Fruit fly (Drosophila melanogaster) whole organism, embryonic: ENCODE measurements around the gene GstD11.

Source experiments
- Adf1 ChIP-seq: fragments of 200-800 bp; sonication (Bioruptor generic); IDR thresholded peaks from 2 replicates; pipeline ENCODE4 v1.3.6; 2022; ENCODE audit warnings: missing biosample characterization, missing genetic modification characterization
- Aef1 ChIP-seq: fragments of 200-800 bp; sonication (Bioruptor generic); IDR thresholded peaks from 3 replicates; pipeline ENCODE4 v1.3.6; 2022; ENCODE audit warnings: missing biosample characterization, missing genetic modification characterization
- Awh ChIP-seq: fragments of 200-800 bp; sonication (Bioruptor generic); IDR thresholded peaks from 2 replicates; pipeline ENCODE4, ENCODE4 v1.3.6; 2022; ENCODE audit warnings: missing biosample characterization, missing genetic modification characterization
- BtbVII ChIP-seq: fragments of 200-800 bp; sonication (Bioruptor generic); optimal IDR thresholded peaks from 3 replicates; lab custom pipeline; 2017; ENCODE audit warnings: missing biosample characterization, mild to moderate bottlenecking, missing genetic modification characterization
- CG10274 ChIP-seq: fragments of 200-800 bp; sonication (Bioruptor generic); optimal IDR thresholded peaks from 3 replicates; lab custom pipeline; 2017; ENCODE audit warnings: missing biosample characterization, mild to moderate bottlenecking, missing genetic modification characterization
- CG10462 ChIP-seq: fragments of 200-800 bp; sonication (Bioruptor generic); optimal IDR thresholded peaks from 2 replicates; lab custom pipeline; 2016; ENCODE audit warnings: missing biosample characterization, missing genetic modification characterization
- CG11695 ChIP-seq: fragments of 200-800 bp; sonication (Bioruptor generic); IDR thresholded peaks from 3 replicates; pipeline ENCODE4 v1.3.6; 2022; ENCODE audit warnings: missing biosample characterization, missing genetic modification characterization
- CG12744 ChIP-seq: fragments of 200-800 bp; sonication (Bioruptor generic); optimal IDR thresholded peaks from 2 replicates; lab custom pipeline; 2016; ENCODE audit warnings: missing biosample characterization, missing genetic modification characterization
- CG13123 ChIP-seq: fragments of 200-800 bp; sonication (Bioruptor generic); optimal IDR thresholded peaks from 2 replicates; lab custom pipeline; 2016; ENCODE audit warnings: missing biosample characterization, missing genetic modification characterization
- CG15479 ChIP-seq: fragments of 200-800 bp; sonication (Bioruptor generic); optimal IDR thresholded peaks from 3 replicates; lab custom pipeline; 2019; ENCODE audit warnings: missing biosample characterization, mild to moderate bottlenecking, missing genetic modification characterization, moderate library complexity
- CG16813 ChIP-seq: fragments of 200-800 bp; sonication (Bioruptor generic); IDR thresholded peaks from 3 replicates; pipeline ENCODE4 v1.3.6; 2022; ENCODE audit warnings: missing biosample characterization, missing genetic modification characterization; ENCODE audit not compliant: partially characterized antibody
- CG16815 ChIP-seq: fragments of 200-800 bp; sonication (Bioruptor generic); optimal IDR thresholded peaks from 3 replicates; lab custom pipeline; 2017; ENCODE audit warnings: missing biosample characterization, mild to moderate bottlenecking, missing genetic modification characterization
- CG16863 ChIP-seq: fragments of 200-800 bp; sonication (Bioruptor generic); optimal IDR thresholded peaks from 3 replicates; lab custom pipeline; 2016; ENCODE audit warnings: missing biosample characterization, missing genetic modification characterization
- CG17385 ChIP-seq: fragments of 200-800 bp; sonication (Bioruptor generic); optimal IDR thresholded peaks from 3 replicates; lab custom pipeline; 2018; ENCODE audit warnings: missing biosample characterization, mild to moderate bottlenecking, missing genetic modification characterization
- CG30020 ChIP-seq: fragments of 200-800 bp; optimal IDR thresholded peaks from 2 replicates; lab custom pipeline; 2019; ENCODE audit warnings: missing biosample characterization, mild to moderate bottlenecking, missing genetic modification characterization, moderate library complexity
- CG3065 ChIP-seq: fragments of 200-800 bp; sonication (Bioruptor generic); optimal IDR thresholded peaks from 2 replicates; lab custom pipeline; 2016; ENCODE audit warnings: missing biosample characterization, missing genetic modification characterization
- CG7928 ChIP-seq: fragments of 200-800 bp; sonication (Bioruptor generic); optimal IDR thresholded peaks from 2 replicates; lab custom pipeline; 2017; ENCODE audit warnings: missing biosample characterization, mild to moderate bottlenecking, missing genetic modification characterization
- CG8359 ChIP-seq: fragments of 200-800 bp; sonication (Bioruptor generic); optimal IDR thresholded peaks from 2 replicates; lab custom pipeline; 2017; ENCODE audit warnings: missing biosample characterization, mild to moderate bottlenecking, missing genetic modification characterization, borderline replicate concordance
- CG8388 ChIP-seq: fragments of 200-800 bp; sonication (Bioruptor generic); optimal IDR thresholded peaks from 2 replicates; lab custom pipeline; 2019; ENCODE audit warnings: missing biosample characterization, mild to moderate bottlenecking, missing genetic modification characterization, moderate library complexity
- CkIIα-i1 ChIP-seq: fragments of 200-800 bp; sonication (Bioruptor generic); IDR thresholded peaks from 2 replicates; pipeline ENCODE4 v1.3.6; 2022; ENCODE audit warnings: missing biosample characterization, missing genetic modification characterization
- CrebB ChIP-seq: fragments of 200-800 bp; sonication (Bioruptor generic); optimal IDR thresholded peaks from 3 replicates; lab custom pipeline; 2018; ENCODE audit warnings: missing biosample characterization, mild to moderate bottlenecking, missing genetic modification characterization
- Dip2 ChIP-seq: fragments of 200-800 bp; sonication (Bioruptor generic); IDR thresholded peaks from 2 replicates; pipeline ENCODE4 v1.3.6; 2022; ENCODE audit warnings: missing biosample characterization, missing genetic modification characterization
- Eip74EF ChIP-seq, 2 experiments: fragments of 200-800 bp in 1 of 2; fragments of >200 bp in 1 of 2; sonication (Bioruptor generic) in 1 of 2; optimal IDR thresholded peaks; 2 replicates each; lab custom pipeline; 2017 to 2019; ENCODE audit warnings: missing biosample characterization in 2 of 2, missing genetic modification characterization in 2 of 2, mild to moderate bottlenecking in 1 of 2, moderate library complexity in 1 of 2
- H15 ChIP-seq: fragments of 200-800 bp; sonication (Bioruptor generic); IDR thresholded peaks from 3 replicates; pipeline ENCODE4 v1.3.6; 2022; ENCODE audit warnings: missing biosample characterization, missing genetic modification characterization
- Oli ChIP-seq: fragments of 200-800 bp; sonication (Bioruptor generic); optimal IDR thresholded peaks from 2 replicates; lab custom pipeline; 2018; ENCODE audit warnings: missing biosample characterization, mild to moderate bottlenecking, missing genetic modification characterization, moderate library complexity
- Six4 ChIP-seq: fragments of 200-800 bp; sonication (Bioruptor generic); optimal IDR thresholded peaks from 2 replicates; lab custom pipeline; 2016; ENCODE audit warnings: missing biosample characterization, missing genetic modification characterization
- Sox102F ChIP-seq: fragments of 200-800 bp; sonication (Bioruptor generic); optimal IDR thresholded peaks from 2 replicates; lab custom pipeline; 2018; ENCODE audit warnings: missing biosample characterization, mild to moderate bottlenecking, missing genetic modification characterization, moderate library complexity
- Taf1 ChIP-seq: fragments of 200-800 bp; sonication (Bioruptor generic); IDR thresholded peaks from 2 replicates; pipeline ENCODE4 v1.3.6; 2022; ENCODE audit warnings: missing biosample characterization, missing genetic modification characterization
- az2 ChIP-seq: fragments of 200-800 bp; sonication (Bioruptor generic); optimal IDR thresholded peaks from 3 replicates; lab custom pipeline; 2016; ENCODE audit warnings: missing biosample characterization, missing genetic modification characterization
- cato ChIP-seq: fragments of 200-800 bp; sonication (Bioruptor generic); optimal IDR thresholded peaks from 2 replicates; lab custom pipeline; 2016; ENCODE audit warnings: missing biosample characterization, missing genetic modification characterization, borderline replicate concordance
- chn ChIP-seq: fragments of 200-800 bp; sonication (Bioruptor generic); optimal IDR thresholded peaks from 2 replicates; lab custom pipeline; 2016; ENCODE audit warnings: missing biosample characterization, missing genetic modification characterization
- crc ChIP-seq: fragments of 200-800 bp; sonication (Bioruptor generic); optimal IDR thresholded peaks from 2 replicates; lab custom pipeline; 2016; ENCODE audit warnings: missing biosample characterization, missing genetic modification characterization
- croc ChIP-seq: fragments of 200-800 bp; sonication (Bioruptor generic); conservative IDR thresholded peaks from 3 replicates; pipeline ENCODE4 v1.3.6; 2022; ENCODE audit warnings: missing biosample characterization, missing genetic modification characterization
- disco-r ChIP-seq: fragments of 200-800 bp; sonication (Bioruptor generic); optimal IDR thresholded peaks from 2 replicates; lab custom pipeline; 2016; ENCODE audit warnings: missing biosample characterization, missing genetic modification characterization
- en ChIP-seq: fragments of 200-800 bp; sonication (Bioruptor generic); optimal IDR thresholded peaks from 2 replicates; lab custom pipeline; 2016; ENCODE audit warnings: missing biosample characterization, missing genetic modification characterization
- eyg ChIP-seq: fragments of 200-800 bp; sonication (Bioruptor generic); optimal IDR thresholded peaks from 3 replicates; lab custom pipeline; 2016; ENCODE audit warnings: missing biosample characterization, missing genetic modification characterization
- kah ChIP-seq: fragments of 200-800 bp; sonication (Bioruptor generic); optimal IDR thresholded peaks from 2 replicates; lab custom pipeline; 2018; ENCODE audit warnings: missing biosample characterization, mild to moderate bottlenecking, missing genetic modification characterization
- lab ChIP-seq: fragments of 200-800 bp; sonication (Bioruptor generic); optimal IDR thresholded peaks from 3 replicates; lab custom pipeline; 2017; ENCODE audit warnings: missing biosample characterization, missing genetic modification characterization, mild to moderate bottlenecking, moderate library complexity, missing genetic modification reagents
- lov ChIP-seq, 2 experiments: fragments of 200-800 bp in 1 of 2; fragments of >200 bp in 1 of 2; sonication (Bioruptor generic) in 1 of 2; IDR thresholded peaks in 1 of 2; optimal IDR thresholded peaks in 1 of 2; 2 replicates in 1 of 2; 3 replicates in 1 of 2; pipeline versions ENCODE4 v1.3.6 to Lab custom; 2017 to 2022; ENCODE audit warnings: missing biosample characterization in 1 of 2, missing genetic modification characterization in 1 of 2
- peb ChIP-seq: fragments of 200-800 bp; sonication (Bioruptor generic); IDR thresholded peaks from 2 replicates; pipeline ENCODE4 v1.3.6; 2022; ENCODE audit warnings: missing biosample characterization, missing genetic modification characterization
- prd ChIP-seq, 3 experiments: fragments of >200 bp in 2 of 3; fragments of 200-800 bp in 1 of 3; sonication (Bioruptor generic) in 1 of 3; optimal IDR thresholded peaks in 2 of 3; IDR thresholded peaks in 1 of 3; 2 replicates in 2 of 3; 3 replicates in 1 of 3; pipeline versions ENCODE4 v1.3.6 to Lab custom; 2017 to 2022; ENCODE audit warnings: missing biosample characterization in 1 of 3, missing genetic modification characterization in 1 of 3
- sd ChIP-seq: fragments of 200-800 bp; sonication (Bioruptor generic); optimal IDR thresholded peaks from 3 replicates; lab custom pipeline; 2018; ENCODE audit warnings: missing biosample characterization, mild to moderate bottlenecking, missing genetic modification characterization, moderate library complexity
- slou ChIP-seq: fragments of 200-800 bp; sonication (Bioruptor generic); optimal IDR thresholded peaks from 3 replicates; lab custom pipeline; 2016; ENCODE audit warnings: missing biosample characterization, missing genetic modification characterization
- vnd ChIP-seq: fragments of 200-800 bp; sonication (Bioruptor generic); IDR thresholded peaks from 3 replicates; pipeline ENCODE4 v1.3.6; 2022; ENCODE audit warnings: missing biosample characterization, missing genetic modification characterization; ENCODE audit not compliant: partially characterized antibody
- wdn ChIP-seq: fragments of 200-800 bp; sonication (Bioruptor generic); IDR thresholded peaks from 2 replicates; pipeline ENCODE4 v1.3.6; 2022; ENCODE audit warnings: missing biosample characterization, missing genetic modification characterization
- wor ChIP-seq: fragments of 200-800 bp; sonication (Bioruptor generic); IDR thresholded peaks from 2 replicates; pipeline ENCODE4 v1.3.6; 2022; ENCODE audit warnings: missing biosample characterization, missing genetic modification characterization
- zen ChIP-seq: fragments of 200-800 bp; sonication (Bioruptor generic); optimal IDR thresholded peaks from 3 replicates; lab custom pipeline; 2018; ENCODE audit warnings: missing biosample characterization, mild to moderate bottlenecking, missing genetic modification characterization, moderate library complexity
- zfh2 ChIP-seq: fragments of 200-800 bp; sonication (Bioruptor generic); optimal IDR thresholded peaks from 2 replicates; lab custom pipeline; 2016; ENCODE audit warnings: missing biosample characterization, missing genetic modification characterization

GstD11 gene

DNA sequence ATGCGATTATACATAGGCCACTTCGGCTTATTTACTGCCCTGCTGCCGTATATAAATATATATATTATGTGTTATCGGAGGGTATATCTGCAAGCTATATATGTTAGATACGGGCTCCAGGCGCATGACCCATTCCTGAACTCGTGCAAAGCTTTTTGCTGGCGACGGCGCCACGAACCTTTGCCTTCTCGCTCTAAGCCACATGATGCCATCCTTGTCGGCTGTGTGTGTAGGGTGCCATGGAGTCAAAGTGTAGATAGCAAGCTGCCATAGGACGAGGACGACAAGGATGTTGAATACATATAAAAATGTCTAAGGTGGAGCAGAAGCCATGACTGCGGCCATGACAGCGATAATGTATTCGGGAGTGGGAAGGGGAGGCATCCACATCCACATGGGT is 35.5 kb upstream of the GstD11 start (continued):
- TF ChIP-seq chn (GFP tag; lab: Kevin White, UChicago) (no peak), sd (tag; lab: Kevin White, UChicago) (no peak), CG8388 (GFP tag; lab: Kevin White, UChicago) (no peak), lab (GFP tag; lab: Kevin White, UChicago) (no peak), Oli (tag; lab: Kevin White, UChicago) (no peak)

DNA sequence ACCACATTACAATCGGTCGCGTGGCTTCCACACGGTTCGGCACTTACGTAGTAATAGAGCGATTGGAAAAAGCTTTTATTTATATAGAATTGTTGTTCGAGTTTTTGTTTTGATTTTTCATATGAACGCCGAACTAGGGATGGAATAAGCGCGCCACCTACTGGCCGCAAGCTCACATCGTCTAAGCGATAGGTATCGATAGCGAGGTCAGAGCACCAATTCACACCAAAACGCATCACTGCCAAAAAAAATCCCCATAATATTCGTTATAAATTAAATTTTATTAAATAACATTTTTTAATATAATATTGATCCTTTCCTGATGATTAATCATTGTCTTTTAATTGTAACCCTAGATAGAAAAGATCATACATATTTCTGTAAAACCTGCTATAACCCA is 32.6 kb upstream of the GstD11 start, which contains the start of gene CG10038:
Gene CG10038 (minus strand): TSS at position 148 of the 400 bp plus-strand sequence.
- TF ChIP-seq CG16813 (GFP tag; lab: Robert Waterston, UW) (peak; percentile 93), Adf1 (peak; percentile 25; the same call in 1 of the 2 replicates), croc (GFP tag; lab: Robert Waterston, UW) (no peak), CG30020 (tag; lab: Kevin White, UChicago) (peak; percentile 38), BtbVII (no peak), vnd (GFP tag; lab: Robert Waterston, UW) (peak; percentile 92), cato (GFP tag; lab: Kevin White, UChicago) (no peak), disco-r (GFP tag; lab: Kevin White, UChicago) (no peak), en (no peak), zfh2 (GFP tag; lab: Kevin White, UChicago) (peak; percentile 37), Sox102F (GFP tag; lab: Kevin White, UChicago) (peak; percentile 20), Six4 (GFP tag; lab: Kevin White, UChicago) (no peak), slou (GFP tag; lab: Kevin White, UChicago) (no peak), CG13123 (GFP tag; lab: Kevin White, UChicago) (no peak), CG3065 (GFP tag; lab: Kevin White, UChicago) (no peak), wor (GFP tag; lab: Robert Waterston, UW) (no peak), crc (GFP tag; lab: Kevin White, UChicago) (no peak), kah (no peak), CG10274 (GFP tag; lab: Kevin White, UChicago) (no peak), Taf1 (GFP tag; lab: Robert Waterston, UW) (no peak), Eip74EF (GFP tag; optimal IDR thresholded peaks at IDR 0.05; lab: Kevin White, UChicago) (no peak), CG8359 (GFP tag; lab: Kevin White, UChicago) (no peak), Dip2 (no peak), lov (optimal IDR thresholded peaks at IDR 0.05; lab: Kevin White, UChicago) (no peak), lov (GFP tag; IDR thresholded peaks at IDR 0.05; lab: Robert Waterston, UW) (no peak), CkIIα-i1 (no peak), CG12744 (GFP tag; lab: Kevin White, UChicago) (no peak), CG15479 (GFP tag; lab: Kevin White, UChicago) (no peak), prd (optimal IDR thresholded peaks at IDR 0.05; lab: Kevin White, UChicago) (no peak), prd (GFP tag; IDR thresholded peaks at IDR 0.05; lab: Robert Waterston, UW) (no peak; the same call in 2 of the 3 replicates), CG7928 (GFP tag; lab: Kevin White, UChicago) (peak; percentile 47), CG17385 (no peak), eyg (GFP tag; lab: Kevin White, UChicago) (no peak), Aef1 (GFP tag; lab: Robert Waterston, UW) (peak; percentile 31; the same call in 1 of the 3 replicates), peb (GFP tag; lab: Robert Waterston, UW) (no peak), zen (tag; lab: Kevin White, UChicago) (no peak), CrebB (tag; lab: Kevin White, UChicago) (no peak), CG16863 (no peak), CG16815 (GFP tag; lab: Kevin White, UChicago) (no peak), Awh (GFP tag; lab: Robert Waterston, UW) (no peak), H15 (GFP tag; lab: Robert Waterston, UW) (peak; percentile 42; the same call in 1 of the 3 replicates), CG10462 (no peak), az2 (GFP tag; lab: Kevin White, UChicago) (peak; percentile 41), wdn (GFP tag; lab: Robert Waterston, UW) (no peak), CG11695 (no peak)
